Fruit fly (Drosophila melanogaster) whole organism: ENCODE results near the gene Drgx.

ENCODE experiments used
- CG8478 ChIP-seq: fragments of >200 bp; optimal IDR thresholded peaks from 2 replicates; lab custom pipeline; 2018; ENCODE audit warnings: inconsistent platforms
- EcR ChIP-seq, 2 experiments: fragments of >200 bp; optimal IDR thresholded peaks; 2 replicates each; lab custom pipeline; 2017; ENCODE audit warnings: missing biosample characterization in 2 of 2, missing genetic modification characterization in 2 of 2, missing genetic modification reagents in 2 of 2
- pan ChIP-seq: fragments of >200 bp; optimal IDR thresholded peaks from 2 replicates; lab custom pipeline; 2017
- usp ChIP-seq: fragments of >200 bp; optimal IDR thresholded peaks from 2 replicates; lab custom pipeline; 2017; ENCODE audit warnings: missing biosample characterization, missing genetic modification characterization, mixed read lengths

- TF ChIP-seq usp (no peak), pan (lab: Kevin White, UChicago) (no peak), CG8478 (lab: Kevin White, UChicago) (no peak), EcR (GFP tag; optimal IDR thresholded peaks at IDR 0.05; lab: Kevin White, UChicago) (no peak)
Observed at dm6 chr2L:3695361-3695818, 32.8 kb downstream of the Drgx start, which contains the start of gene CG16713.
